Fruit fly (Drosophila melanogaster) whole organism, wandering third instar larva: ENCODE data around the gene CG6195.

Source experiments
- Abd-B ChIP-seq: fragments of >200 bp; optimal IDR thresholded peaks from 2 replicates; lab custom pipeline; 2017; ENCODE audit warnings: missing biosample characterization, missing genetic modification characterization
- CG32264 ChIP-seq: fragments of 200-800 bp; sonication (Bioruptor generic); optimal IDR thresholded peaks from 2 replicates; lab custom pipeline; 2016; ENCODE audit warnings: missing biosample characterization, missing genetic modification characterization
- CG9705 ChIP-seq: fragments of 200-800 bp; sonication (Bioruptor generic); optimal IDR thresholded peaks from 2 replicates; lab custom pipeline; 2018; ENCODE audit warnings: missing biosample characterization, mild to moderate bottlenecking, missing genetic modification characterization
- CrebA ChIP-seq: fragments of 200-800 bp; sonication (Bioruptor generic); optimal IDR thresholded peaks from 2 replicates; lab custom pipeline; 2016; ENCODE audit warnings: missing biosample characterization, mild to moderate bottlenecking, missing genetic modification characterization, borderline replicate concordance
- Dfd ChIP-seq: fragments of >200 bp; optimal IDR thresholded peaks from 2 replicates; lab custom pipeline; 2017; ENCODE audit warnings: missing biosample characterization, missing genetic modification characterization
- Dif ChIP-seq: fragments of 200-275, 200-300 bp; sonication (Bioruptor generic); optimal IDR thresholded peaks from 2 replicates; lab custom pipeline; 2018; ENCODE audit warnings: missing biosample characterization, missing genetic modification characterization; ENCODE audit not compliant: partially characterized antibody
- GATAd ChIP-seq: sonication (Bioruptor generic); optimal IDR thresholded peaks from 2 replicates; lab custom pipeline; 2016; ENCODE audit warnings: missing biosample characterization, missing genetic modification characterization
- HLH106 ChIP-seq: fragments of 200-800 bp; optimal IDR thresholded peaks from 3 replicates; lab custom pipeline; 2019; ENCODE audit warnings: missing biosample characterization, mild to moderate bottlenecking, missing genetic modification characterization, moderate library complexity
- Hnf4 ChIP-seq: fragments of 200-800 bp; sonication (Bioruptor generic); optimal IDR thresholded peaks from 2 replicates; lab custom pipeline; 2016; ENCODE audit warnings: missing biosample characterization, mild to moderate bottlenecking, missing genetic modification characterization
- Hr78 ChIP-seq: fragments of >200 bp; optimal IDR thresholded peaks from 2 replicates; lab custom pipeline; 2017; ENCODE audit warnings: missing biosample characterization, missing genetic modification characterization
- Hr83 ChIP-seq: fragments of 200-300 bp; sonication (Bioruptor generic); optimal IDR thresholded peaks from 2 replicates; lab custom pipeline; 2016; ENCODE audit warnings: missing biosample characterization, mild to moderate bottlenecking, missing genetic modification characterization, moderate library complexity; ENCODE audit not compliant: poor library complexity, severe bottlenecking
- Jra ChIP-seq: sonication (Bioruptor generic); optimal IDR thresholded peaks from 2 replicates; lab custom pipeline; 2016; ENCODE audit warnings: missing biosample characterization, missing genetic modification characterization
- Mio ChIP-seq: sonication (Bioruptor generic); optimal IDR thresholded peaks from 2 replicates; lab custom pipeline; 2016; ENCODE audit warnings: missing biosample characterization, missing genetic modification characterization
- Myc ChIP-seq: fragments of >200 bp; optimal IDR thresholded peaks from 2 replicates; lab custom pipeline; 2017
- N ChIP-seq: fragments of >200 bp; optimal IDR thresholded peaks from 2 replicates; lab custom pipeline; 2018; ENCODE audit warnings: missing biosample characterization, missing external identifiers, missing genetic modification characterization
- OdsH ChIP-seq: fragments of 200-800 bp; sonication (Bioruptor generic); optimal IDR thresholded peaks from 2 replicates; lab custom pipeline; 2016; ENCODE audit warnings: missing biosample characterization, mild to moderate bottlenecking, missing genetic modification characterization
- Rel ChIP-seq, 2 experiments: fragments of 200-800 bp; sonication (Bioruptor generic) in 1 of 2; optimal IDR thresholded peaks; 2 replicates in 1 of 2; 3 replicates in 1 of 2; lab custom pipeline; 2016 to 2019; ENCODE audit warnings: mild to moderate bottlenecking in 2 of 2, missing biosample characterization in 2 of 2, missing genetic modification characterization in 2 of 2, moderate library complexity in 1 of 2
- Sp1 ChIP-seq: fragments of 200-800 bp; sonication (Bioruptor generic); optimal IDR thresholded peaks from 3 replicates; lab custom pipeline; 2019; ENCODE audit warnings: missing biosample characterization, mild to moderate bottlenecking, missing genetic modification characterization, moderate library complexity
- Vsx2 ChIP-seq: fragments of 200-300, 225-300 bp; sonication (Bioruptor generic); optimal IDR thresholded peaks from 2 replicates; lab custom pipeline; 2018; ENCODE audit warnings: missing biosample characterization, missing genetic modification characterization; ENCODE audit not compliant: partially characterized antibody
- br ChIP-seq: fragments of 200-800 bp; sonication (Bioruptor generic); optimal IDR thresholded peaks from 2 replicates; lab custom pipeline; 2016; ENCODE audit warnings: missing biosample characterization, missing genetic modification characterization
- brk ChIP-seq: fragments of 200-800 bp; sonication (Bioruptor generic); optimal IDR thresholded peaks from 2 replicates; lab custom pipeline; 2016; ENCODE audit warnings: missing biosample characterization, mild to moderate bottlenecking, missing genetic modification characterization
- dl ChIP-seq, 2 experiments: fragments of 175-275, 200-275 bp in 1 of 2; fragments of 200-275 bp in 1 of 2; sonication (Bioruptor generic); optimal IDR thresholded peaks; lab custom pipeline; 2018; ENCODE audit warnings: mild to moderate bottlenecking in 2 of 2, missing biosample characterization in 2 of 2, missing genetic modification characterization in 2 of 2, moderate library complexity in 2 of 2; ENCODE audit not compliant: partially characterized antibody in 2 of 2, insufficient read depth in 1 of 2
- dmrt93B ChIP-seq: fragments of 200-800 bp; sonication (Bioruptor generic); optimal IDR thresholded peaks from 2 replicates; lab custom pipeline; 2018; ENCODE audit warnings: missing biosample characterization, mild to moderate bottlenecking, missing genetic modification characterization
- dsf ChIP-seq: sonication (Bioruptor generic); optimal IDR thresholded peaks from 2 replicates; lab custom pipeline; 2016; ENCODE audit warnings: missing biosample characterization, missing genetic modification characterization, borderline replicate concordance
- ey ChIP-seq: fragments of 200-800 bp; sonication (Bioruptor generic); optimal IDR thresholded peaks from 2 replicates; lab custom pipeline; 2016; ENCODE audit warnings: missing biosample characterization, missing genetic modification characterization
- foxo ChIP-seq, 2 experiments: fragments of 200-800 bp; sonication (Bioruptor generic); optimal IDR thresholded peaks; 2 replicates in 1 of 2; 3 replicates in 1 of 2; lab custom pipeline; 2016 to 2017; ENCODE audit warnings: missing biosample characterization in 2 of 2, missing genetic modification characterization in 2 of 2
- fru ChIP-seq: fragments of 200-800 bp; sonication (Bioruptor generic); optimal IDR thresholded peaks from 3 replicates; lab custom pipeline; 2016; ENCODE audit warnings: missing biosample characterization, mild to moderate bottlenecking, missing genetic modification characterization
- h ChIP-seq: fragments of 200-800 bp; sonication (Bioruptor generic); optimal IDR thresholded peaks from 3 replicates; lab custom pipeline; 2016; ENCODE audit warnings: missing biosample characterization, mild to moderate bottlenecking, missing genetic modification characterization
- jim ChIP-seq: fragments of 175-275, 200-325 bp; sonication (Bioruptor generic); optimal IDR thresholded peaks from 2 replicates; lab custom pipeline; 2016; ENCODE audit warnings: missing biosample characterization, mild to moderate bottlenecking, missing genetic modification characterization
- lola ChIP-seq: fragments of >200 bp; optimal IDR thresholded peaks from 2 replicates; lab custom pipeline; 2017; ENCODE audit warnings: missing biosample characterization, missing genetic modification characterization
- pan ChIP-seq: fragments of >200 bp; optimal IDR thresholded peaks from 2 replicates; lab custom pipeline; 2017
- psq ChIP-seq: fragments of 200-800 bp; sonication (Bioruptor generic); optimal IDR thresholded peaks from 3 replicates; lab custom pipeline; 2017; ENCODE audit warnings: missing biosample characterization, mild to moderate bottlenecking, missing genetic modification characterization, moderate library complexity
- rgr ChIP-seq: fragments of 200-800 bp; sonication (Bioruptor generic); optimal IDR thresholded peaks from 3 replicates; lab custom pipeline; 2016; ENCODE audit warnings: missing biosample characterization, mild to moderate bottlenecking, missing genetic modification characterization
- sage ChIP-seq: fragments of 200-800 bp; sonication (Bioruptor generic); optimal IDR thresholded peaks from 2 replicates; lab custom pipeline; 2016; ENCODE audit warnings: missing biosample characterization, mild to moderate bottlenecking, missing genetic modification characterization
- sv ChIP-seq: fragments of 200-800 bp; sonication (Bioruptor generic); optimal IDR thresholded peaks from 3 replicates; lab custom pipeline; 2016; ENCODE audit warnings: missing biosample characterization, missing genetic modification characterization
- tai ChIP-seq: sonication (Bioruptor generic); optimal IDR thresholded peaks from 2 replicates; lab custom pipeline; 2016; ENCODE audit warnings: missing biosample characterization, missing genetic modification characterization
- usp ChIP-seq: fragments of >200 bp; optimal IDR thresholded peaks from 2 replicates; lab custom pipeline; 2017; ENCODE audit warnings: missing biosample characterization, missing genetic modification characterization
- woc ChIP-seq: sonication (Bioruptor generic); optimal IDR thresholded peaks from 2 replicates; lab custom pipeline; 2016; ENCODE audit warnings: missing biosample characterization, mild to moderate bottlenecking, missing genetic modification characterization

Gene CG6195

DNA sequence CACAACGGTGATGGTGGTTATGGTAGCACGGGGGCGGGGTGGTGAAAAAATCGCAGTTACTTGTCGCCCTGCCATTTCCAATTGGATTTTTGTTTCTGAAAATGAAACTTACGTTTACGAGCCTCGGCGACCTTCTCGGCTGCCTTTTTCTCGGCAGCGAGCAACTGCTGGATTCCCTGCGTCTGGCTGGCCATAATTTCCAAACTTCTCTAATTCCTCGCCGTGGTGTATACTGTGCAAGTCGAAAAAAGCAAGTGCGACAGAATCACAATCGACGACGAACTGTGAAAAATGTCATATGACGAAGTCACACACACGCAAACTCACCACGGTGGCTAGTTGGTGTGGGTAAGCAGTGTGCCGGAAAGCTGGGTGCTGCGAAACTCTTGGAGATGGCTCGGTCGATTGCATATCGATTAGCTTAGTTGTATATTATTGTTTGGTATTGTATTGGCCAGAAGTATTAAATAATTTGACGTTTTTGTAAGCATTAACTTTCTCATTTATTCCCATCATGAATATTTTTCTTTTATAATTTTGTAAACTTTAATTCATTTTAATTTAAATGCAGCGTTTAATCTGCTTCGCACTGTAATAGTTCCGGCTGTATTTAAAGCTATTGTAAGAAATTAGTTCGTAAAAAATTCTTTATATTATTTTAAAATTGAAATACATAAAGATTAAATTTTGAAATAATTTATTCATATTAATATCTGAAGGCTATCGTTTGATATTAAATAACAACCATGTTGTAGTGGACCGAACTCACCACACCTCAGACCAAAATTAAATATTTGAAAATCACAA is 3.9 kb downstream of the CG6195 start, which contains the start of gene Vha13 (continued):
- peak; percentile 6 for TF ChIP-seq GATAd (GFP tag; lab: Kevin White, UChicago)

DNA sequence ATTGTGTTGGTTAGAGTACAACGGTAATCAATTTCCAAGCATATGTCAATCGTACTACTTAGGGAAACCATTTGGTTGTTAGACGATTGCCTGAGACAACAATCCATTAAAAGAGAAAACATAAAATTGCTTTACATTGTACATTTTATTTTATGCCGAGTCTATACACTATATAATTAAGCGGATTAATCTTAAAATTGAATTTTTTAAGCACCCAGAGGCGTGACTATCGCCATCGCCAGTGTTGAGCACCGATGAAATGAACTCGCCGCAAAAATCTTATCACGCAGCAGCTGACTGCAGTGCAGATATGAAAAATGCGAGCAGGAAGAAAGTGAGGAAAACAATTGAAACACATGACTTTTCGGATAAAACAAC is 5.3 kb downstream of the CG6195 start:
- TF ChIP-seq fru (GFP tag; lab: Kevin White, UChicago) (peak; percentile 16), sv (GFP tag; lab: Kevin White, UChicago) (no peak), dmrt93B (GFP tag; lab: Kevin White, UChicago) (no peak), ey (GFP tag; lab: Kevin White, UChicago) (no peak), OdsH (no peak), jim (no peak), Rel (GFP tag; optimal IDR thresholded peaks at IDR 0.05; lab: Kevin White, UChicago) (no peak), Rel (tag; optimal IDR thresholded peaks at IDR 0.05; lab: Kevin White, UChicago) (no peak), Hr83 (GFP tag; lab: Kevin White, UChicago) (peak; percentile 50), foxo (GFP tag; optimal IDR thresholded peaks at IDR 0.05; lab: Kevin White, UChicago) (peak in 1 of 2 experiments; percentile 21), Hr78 (GFP tag; lab: Kevin White, UChicago) (no peak), CG9705 (GFP tag; lab: Kevin White, UChicago) (no peak), rgr (GFP tag; lab: Kevin White, UChicago) (peak; percentile 4), woc (GFP tag; lab: Kevin White, UChicago) (no peak), sage (GFP tag; lab: Kevin White, UChicago) (no peak), psq (no peak), brk (GFP tag; lab: Kevin White, UChicago) (no peak), dsf (GFP tag; lab: Kevin White, UChicago) (no peak), h (GFP tag; lab: Kevin White, UChicago) (peak; percentile 28), HLH106 (tag; lab: Kevin White, UChicago) (no peak), pan (lab: Kevin White, UChicago) (no peak), Jra (GFP tag; lab: Kevin White, UChicago) (peak; percentile 34), Sp1 (GFP tag; lab: Kevin White, UChicago) (no peak), Vsx2 (GFP tag; lab: Kevin White, UChicago) (no peak), Dif (no peak), lola (GFP tag; lab: Kevin White, UChicago) (no peak), dl (GFP tag; optimal IDR thresholded peaks at IDR 0.05; lab: Kevin White, UChicago; ENCODE audit: insufficient read depth in 1 of 2, partially characterized antibody in 2 of 2) (no peak), N (GFP tag; lab: Kevin White, UChicago) (no peak), Mio (no peak), Abd-B (GFP tag; lab: Kevin White, UChicago) (no peak), tai (no peak), usp (GFP tag; lab: Kevin White, UChicago) (no peak), CG32264 (GFP tag; lab: Kevin White, UChicago) (no peak), Myc (peak; percentile 29), GATAd (GFP tag; lab: Kevin White, UChicago) (peak; percentile 59), Hnf4 (GFP tag; lab: Kevin White, UChicago) (peak; percentile 49), br (GFP tag; lab: Kevin White, UChicago) (peak; percentile 31), Dfd (GFP tag; lab: Kevin White, UChicago) (no peak), CrebA (GFP tag; lab: Kevin White, UChicago) (no peak)
